Fruit fly (Drosophila melanogaster): ENCODE measurements around the gene Fum2.

Fum2 gene

DNA sequence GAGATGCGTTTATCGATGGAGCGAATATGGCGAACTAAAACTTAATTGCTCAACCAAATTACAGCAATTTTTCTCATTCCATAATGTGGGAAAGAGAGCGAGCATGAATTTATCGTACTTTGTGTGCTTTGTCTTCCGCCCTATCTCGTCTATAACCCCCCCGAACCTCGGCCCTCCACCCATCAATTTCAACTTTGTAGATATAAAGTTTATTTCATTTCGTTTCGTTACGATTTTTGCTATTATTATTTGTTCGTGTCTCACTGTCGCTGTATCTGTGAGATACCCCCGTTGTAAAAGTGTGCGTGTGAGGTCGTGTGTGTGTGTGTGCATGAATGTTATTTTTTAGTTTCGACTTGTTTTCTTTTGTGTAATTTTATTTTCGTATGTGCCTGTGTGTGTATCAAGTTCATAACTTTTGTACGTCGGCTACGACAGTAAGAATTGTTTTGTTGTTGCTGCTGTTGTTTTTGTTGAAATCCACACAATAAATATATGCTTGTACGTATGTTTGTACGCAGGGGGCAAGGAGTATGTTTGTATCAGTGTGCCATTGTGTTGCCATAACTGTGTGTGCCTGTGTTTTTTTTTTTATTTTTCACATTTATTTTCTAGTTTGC is 27.1 kb downstream of the Fum2 start (continued):
- TF ChIP-seq CG4424 (GFP tag; optimal IDR thresholded peaks at IDR 0.05) = no peak
- TF ChIP-seq B-H2 (GFP tag; optimal IDR thresholded peaks at IDR 0.05) = peak; percentile 24
- peak; percentile 91 for TF ChIP-seq mirr (GFP tag; optimal IDR thresholded peaks at IDR 0.05)
- peak; percentile 60 for TF ChIP-seq crol (GFP tag; IDR thresholded peaks at IDR 0.05)
- peak; percentile 23 for TF ChIP-seq caup (GFP tag; optimal IDR thresholded peaks at IDR 0.05; ENCODE audit: severe bottlenecking)
- peak; percentile 54 for TF ChIP-seq CG5180 (GFP tag; optimal IDR thresholded peaks at IDR 0.05)
- peak in 1 of 2 experiments; percentile 15 for TF ChIP-seq Pdp1 (GFP tag; optimal IDR thresholded peaks at IDR 0.05)
- peak; percentile 81 for TF ChIP-seq cg (GFP tag; optimal IDR thresholded peaks at IDR 0.05)
- TF ChIP-seq GATAe (GFP tag; conservative IDR thresholded peaks at IDR 0.05) = peak; percentile 23; the same call in 1 of the 2 replicates
- TF ChIP-seq Dip3 (GFP tag; optimal IDR thresholded peaks at IDR 0.05) = no peak
- TF ChIP-seq CG17328 (GFP tag; IDR thresholded peaks at IDR 0.05) = no peak
- no peak for TF ChIP-seq ara (GFP tag; IDR thresholded peaks at IDR 0.05)
- no peak for TF ChIP-seq tup (GFP tag; optimal IDR thresholded peaks at IDR 0.05)
- TF ChIP-seq exex (tag; optimal IDR thresholded peaks at IDR 0.05) = peak; percentile 58
- peak; percentile 16 for TF ChIP-seq Deaf1 (tag; optimal IDR thresholded peaks at IDR 0.05)
- TF ChIP-seq CG8924 (tag; optimal IDR thresholded peaks at IDR 0.05) = peak; percentile 24
- TF ChIP-seq Rfx (GFP tag; IDR thresholded peaks at IDR 0.05) = peak; percentile 20; the same call in 1 of the 2 replicates
- no peak for TF ChIP-seq Xbp1 (GFP tag; optimal IDR thresholded peaks at IDR 0.05)
- TF ChIP-seq CG10543 (GFP tag; optimal IDR thresholded peaks at IDR 0.05) = peak; percentile 11
- no peak for TF ChIP-seq CrebB (tag; optimal IDR thresholded peaks at IDR 0.05)
- peak; percentile 45; the same call in 1 of the 3 replicates for TF ChIP-seq HLH4C (GFP tag; IDR thresholded peaks at IDR 0.05; ENCODE audit: partially characterized antibody)
- no peak for TF ChIP-seq NFAT (GFP tag; IDR thresholded peaks at IDR 0.05)
- TF ChIP-seq CG15514 (GFP tag; optimal IDR thresholded peaks at IDR 0.05) = peak; percentile 22
- TF ChIP-seq CG1647 (GFP tag; optimal IDR thresholded peaks at IDR 0.05) = no peak
- TF ChIP-seq lab (GFP tag; optimal IDR thresholded peaks at IDR 0.05) = peak; percentile 32
- no peak for TF ChIP-seq az2 (GFP tag; optimal IDR thresholded peaks at IDR 0.05)
- TF ChIP-seq sug (tag; optimal IDR thresholded peaks at IDR 0.05) = peak; percentile 13

DNA sequence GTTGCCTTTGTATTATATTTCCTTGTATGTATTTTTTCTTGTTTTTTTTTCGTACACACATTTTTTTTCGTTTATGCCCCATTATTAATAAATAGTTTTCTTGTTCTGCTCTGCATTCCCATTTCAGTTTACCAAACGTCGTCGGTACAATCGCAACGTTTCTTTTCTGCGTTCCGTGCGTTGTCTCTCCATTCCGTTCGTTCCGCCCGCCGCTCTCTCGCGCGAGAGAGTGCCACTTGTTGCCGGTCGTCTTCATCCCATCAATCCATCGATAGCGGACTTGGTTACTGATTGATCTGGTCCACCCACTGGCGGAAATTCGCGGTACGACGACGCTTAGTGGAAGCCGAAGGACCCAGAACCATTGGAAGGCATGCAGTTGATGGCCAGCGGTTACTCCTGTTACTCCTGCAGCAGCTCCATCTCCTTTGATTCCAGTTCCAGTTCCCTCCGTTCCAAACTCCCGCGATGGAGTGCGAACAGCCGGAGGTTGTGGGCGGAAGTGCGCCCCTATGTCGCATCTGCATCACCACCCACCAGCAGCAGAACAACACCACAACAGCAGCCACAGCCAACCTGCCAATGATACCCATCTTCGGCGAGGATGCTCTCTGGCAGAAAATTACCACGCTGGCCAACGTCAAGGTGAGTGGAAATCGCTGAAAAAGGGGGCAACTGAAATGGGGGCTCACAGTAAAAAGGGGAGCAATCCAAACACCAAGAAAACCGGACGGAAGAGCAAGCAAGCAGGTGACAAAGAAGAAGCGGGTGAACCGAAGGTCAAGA is 27.9 kb downstream of the Fum2 start:
- peak; percentile 74 for TF ChIP-seq kah (GFP tag; optimal IDR thresholded peaks at IDR 0.05)
- peak; percentile 32 for TF ChIP-seq Med (GFP tag)
- TF ChIP-seq scrt (GFP tag; optimal IDR thresholded peaks at IDR 0.05) = peak; percentile 22
- TF ChIP-seq sens (GFP tag) = peak; percentile 64
- TF ChIP-seq CG6765 (GFP tag; optimal IDR thresholded peaks at IDR 0.05) = no peak
- no peak for TF ChIP-seq CG5180 (GFP tag; optimal IDR thresholded peaks at IDR 0.05)
- no peak for TF ChIP-seq CG12659 (GFP tag; optimal IDR thresholded peaks at IDR 0.05)
- TF ChIP-seq danr (GFP tag; IDR thresholded peaks at IDR 0.05) = no peak
- TF ChIP-seq bcd (GFP tag; optimal IDR thresholded peaks at IDR 0.05) = no peak
- no peak for TF ChIP-seq Fer2 (tag; optimal IDR thresholded peaks at IDR 0.05)
- TF ChIP-seq CG7928 (GFP tag; optimal IDR thresholded peaks at IDR 0.05) = no peak
- no peak for TF ChIP-seq CG7357 (GFP tag; IDR thresholded peaks at IDR 0.05)
- peak; percentile 95 for TF ChIP-seq pfk (GFP tag; optimal IDR thresholded peaks at IDR 0.05)
- no peak for TF ChIP-seq Dek (tag; optimal IDR thresholded peaks at IDR 0.05)
- no peak for TF ChIP-seq en (GFP tag; optimal IDR thresholded peaks at IDR 0.05)
- no peak for TF ChIP-seq CG12769 (tag; optimal IDR thresholded peaks at IDR 0.05)
- 0 out of 2 replicates have a peak, but pooled peaks have one; percentile 10 for TF ChIP-seq chm (GFP tag; IDR thresholded peaks at IDR 0.05)
- no peak for TF ChIP-seq CG1792 (GFP tag; optimal IDR thresholded peaks at IDR 0.05)
- no peak for TF ChIP-seq HmgZ (tag; optimal IDR thresholded peaks at IDR 0.05)
- TF ChIP-seq Trl (optimal IDR thresholded peaks at IDR 0.05) = peak; percentile 48 to 50
- TF ChIP-seq Trl (GFP tag; optimal IDR thresholded peaks at IDR 0.05) = no peak
- TF ChIP-seq sc (optimal IDR thresholded peaks at IDR 0.05) = no peak
- no peak for TF ChIP-seq sc (GFP tag; optimal IDR thresholded peaks at IDR 0.05)
